Fruit fly (Drosophila melanogaster) ovary, adult (tissue): ENCODE results near the gene CG4998.

Experiments used
- CG17801 ChIP-seq: fragments of 200-800 bp; optimal IDR thresholded peaks from 2 replicates; lab custom pipeline; 2019; ENCODE audit warnings: missing biosample characterization, mild to moderate bottlenecking, missing genetic modification characterization, moderate library complexity; ENCODE audit not compliant: partially characterized antibody

CG4998 gene

DNA sequence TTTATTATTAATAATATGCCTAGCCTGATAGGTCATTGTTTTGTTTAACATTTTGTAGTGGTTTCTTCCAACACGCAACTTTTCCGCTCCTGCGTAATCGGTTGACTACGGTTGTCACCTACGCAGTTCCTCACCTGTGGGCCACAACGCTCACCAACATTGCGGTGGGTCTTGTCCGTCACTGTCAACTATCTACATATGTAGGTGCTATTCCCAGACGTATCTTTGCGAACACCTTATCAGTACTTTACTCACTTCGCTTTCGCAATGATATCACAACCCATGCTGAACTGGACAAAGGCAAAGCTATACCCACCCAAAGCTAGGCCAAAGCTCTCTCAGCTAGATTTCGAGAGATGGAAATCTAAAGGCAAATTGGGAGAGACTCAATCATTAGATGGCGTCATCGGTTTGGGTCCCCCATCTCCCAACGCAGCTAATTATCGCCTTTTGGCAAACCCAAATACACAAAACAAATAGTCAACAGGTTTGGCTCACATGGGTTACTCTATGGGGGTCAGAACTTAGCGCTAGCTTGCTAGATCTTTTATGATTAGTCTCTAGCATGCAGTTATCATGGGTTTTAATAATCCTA lies 17.5 kb downstream of the CG4998 start:
- TF ChIP-seq CG17801 (GFP tag; lab: Kevin White, UChicago), result no peak

DNA sequence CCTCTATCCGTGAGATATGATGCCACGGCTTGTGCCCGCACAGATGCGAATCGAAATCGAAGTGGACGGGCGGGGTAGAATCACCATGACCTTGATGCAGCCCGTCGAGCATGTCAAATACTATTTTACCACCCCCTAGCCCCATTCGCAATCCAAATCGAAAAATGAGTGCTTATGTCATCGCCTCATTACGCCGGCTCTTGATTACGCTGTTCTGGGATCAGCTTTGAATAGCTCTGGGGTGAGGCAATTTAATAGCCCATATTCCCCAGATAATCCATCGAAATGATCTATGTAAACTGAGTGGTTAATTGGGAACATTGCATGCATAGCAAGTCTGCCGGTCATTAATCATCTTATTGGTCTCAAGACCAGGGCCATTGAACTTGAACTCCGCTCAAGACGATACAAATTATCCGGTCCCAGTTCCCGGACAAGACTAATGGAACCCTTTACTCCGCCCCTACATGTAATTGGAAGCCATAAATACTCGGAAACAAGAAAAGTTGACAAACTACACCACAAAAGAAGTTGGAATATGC lies 18.5 kb downstream of the CG4998 start:
- no peak for TF ChIP-seq CG17801 (GFP tag; lab: Kevin White, UChicago)

DNA sequence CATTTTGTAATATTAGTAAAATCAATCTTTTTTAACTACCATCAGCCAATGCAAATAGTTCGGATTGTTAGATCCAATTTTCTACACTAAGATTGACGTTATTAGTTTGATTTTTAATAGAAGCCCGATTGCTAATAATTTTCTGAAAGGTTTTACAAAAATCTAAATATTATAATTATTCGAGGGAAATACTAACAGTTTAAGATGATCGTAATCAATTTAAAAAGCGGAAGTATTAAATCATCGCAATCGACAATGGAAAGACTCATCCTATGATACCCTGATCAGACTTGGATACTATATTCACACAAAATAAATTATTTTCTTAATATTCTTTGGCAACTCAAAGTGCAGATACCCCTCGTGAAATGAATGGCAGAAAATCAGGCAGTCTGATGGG lies 19.1 kb downstream of the CG4998 start:
- TF ChIP-seq CG17801 (GFP tag; lab: Kevin White, UChicago), result no peak

DNA sequence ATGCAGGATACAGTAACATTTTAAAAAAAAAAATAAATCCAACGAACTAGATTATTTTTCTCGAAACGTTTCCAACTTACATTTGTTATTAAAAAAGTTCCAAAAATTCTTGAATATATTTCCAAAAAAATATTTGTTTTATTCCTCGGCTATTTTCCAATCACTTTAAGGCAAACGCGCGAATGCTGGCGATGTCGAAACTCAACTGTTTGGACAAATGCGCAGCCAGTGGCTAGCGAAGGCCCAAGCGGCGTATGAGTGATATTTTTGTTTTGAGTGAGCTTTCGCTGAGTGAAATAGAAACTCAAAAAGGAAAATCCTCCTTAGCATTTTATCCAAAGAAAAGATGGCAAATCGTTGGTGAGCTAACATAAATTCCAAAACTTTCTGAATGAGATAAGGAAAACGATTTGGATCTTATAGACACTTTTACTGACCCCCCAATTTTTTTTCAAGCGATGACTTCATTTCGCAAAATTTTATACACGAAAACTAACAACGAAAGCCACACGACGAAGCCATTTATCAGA lies 20.5 kb downstream of the CG4998 start, which contains the start of gene ringer:
Gene ringer (minus strand): TSS at position 210 of the 530 bp plus-strand sequence.
- no peak for TF ChIP-seq CG17801 (GFP tag; lab: Kevin White, UChicago)

DNA sequence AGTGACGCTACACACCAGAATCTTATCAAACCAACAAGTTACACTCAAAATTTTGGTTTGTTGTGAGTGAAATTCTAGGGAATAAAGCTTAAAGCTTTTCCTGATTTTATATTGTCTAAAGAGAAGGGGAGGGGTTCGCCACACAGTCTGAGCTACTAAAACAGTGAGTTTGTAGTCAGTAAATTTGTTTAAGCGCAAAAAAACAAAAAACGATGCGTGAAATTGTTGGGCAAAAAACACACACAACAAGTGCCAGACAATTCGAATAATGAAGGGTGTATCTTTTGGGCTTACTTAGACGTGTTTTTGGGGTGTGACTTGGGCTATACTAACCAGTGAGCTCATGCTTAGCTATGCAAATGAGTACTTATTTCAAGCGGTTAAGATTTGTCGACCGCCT lies 21.0 kb downstream of the CG4998 start:
- TF ChIP-seq CG17801 (GFP tag; lab: Kevin White, UChicago), result no peak

DNA sequence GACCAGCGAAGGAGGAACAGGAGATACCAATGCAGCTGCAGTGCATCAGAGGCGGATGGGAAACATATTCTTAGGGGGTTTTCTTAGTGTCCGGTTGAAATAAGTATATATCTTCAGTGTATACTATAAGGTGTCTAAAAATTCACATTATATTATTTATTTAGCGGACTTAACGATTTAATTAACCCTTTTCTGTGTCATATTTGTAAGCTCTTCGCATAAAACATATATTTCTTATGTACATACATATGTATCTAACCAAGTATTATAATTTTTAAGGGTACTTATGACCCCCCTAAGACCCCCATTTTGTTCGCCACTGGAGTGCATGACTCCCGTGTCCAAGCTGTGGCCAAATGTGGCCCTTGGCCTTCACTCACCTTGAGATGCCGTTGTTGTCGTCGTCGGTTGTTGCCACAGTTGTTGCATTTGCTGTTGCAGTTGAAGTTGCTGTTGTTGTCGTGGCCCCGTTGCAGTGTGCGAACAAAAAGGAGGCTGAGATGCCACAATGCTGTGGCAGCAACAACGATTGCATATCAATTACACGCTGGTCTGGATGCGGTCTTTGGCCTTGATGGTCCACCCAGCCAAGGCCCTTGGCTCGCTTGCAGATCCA lies 22.5 kb downstream of the CG4998 start:
- TF ChIP-seq CG17801 (GFP tag; lab: Kevin White, UChicago), result no peak

DNA sequence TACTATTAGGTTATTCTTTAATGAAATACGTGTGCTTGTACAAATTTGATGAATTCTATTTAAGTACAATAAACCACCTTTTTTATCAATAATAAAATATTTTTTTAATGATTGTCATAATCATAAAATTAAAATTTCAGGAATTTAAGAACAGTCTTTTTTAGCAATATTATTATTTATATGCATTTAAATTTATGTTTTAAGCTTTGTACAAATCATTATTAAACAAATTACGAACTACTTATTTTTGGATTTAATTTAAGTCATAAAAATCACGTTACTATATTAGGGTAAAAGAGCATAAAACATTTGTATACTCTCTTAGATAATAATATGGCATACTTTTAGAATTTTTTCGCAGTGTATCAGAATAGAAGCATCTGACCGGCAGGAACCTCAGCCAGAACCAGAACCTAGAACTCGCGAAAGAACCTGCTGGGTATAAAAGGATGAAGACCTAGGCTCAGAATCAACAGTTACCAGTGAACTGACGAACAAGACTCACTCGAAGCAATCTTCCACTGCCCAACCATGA lies 23.4 kb downstream of the CG4998 start, which contains the start of gene Cpr72Ea:
Gene Cpr72Ea (plus strand): TSS at position 485 of the 535 bp plus-strand sequence.
- TF ChIP-seq CG17801 (GFP tag; lab: Kevin White, UChicago), result no peak

DNA sequence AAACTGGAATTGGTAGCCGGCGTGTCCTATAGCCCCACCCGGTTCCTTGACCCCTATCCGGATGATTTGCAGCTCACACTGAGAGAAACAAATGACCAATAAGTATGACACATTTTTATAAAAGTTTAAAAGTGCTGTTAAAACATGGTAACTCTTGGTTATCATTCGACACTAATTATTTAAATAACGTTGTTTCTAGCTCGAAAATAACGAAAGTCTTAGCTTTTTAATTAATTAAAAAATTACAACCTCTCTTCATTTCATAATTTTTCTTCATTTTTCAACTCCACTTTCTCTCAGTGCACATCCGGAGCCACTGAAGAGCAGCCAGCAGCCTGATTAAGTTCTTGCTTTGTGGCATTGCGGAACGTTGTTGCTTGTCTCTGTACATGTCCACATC lies 25.4 kb downstream of the CG4998 start:
- TF ChIP-seq CG17801 (GFP tag; lab: Kevin White, UChicago), result no peak

DNA sequence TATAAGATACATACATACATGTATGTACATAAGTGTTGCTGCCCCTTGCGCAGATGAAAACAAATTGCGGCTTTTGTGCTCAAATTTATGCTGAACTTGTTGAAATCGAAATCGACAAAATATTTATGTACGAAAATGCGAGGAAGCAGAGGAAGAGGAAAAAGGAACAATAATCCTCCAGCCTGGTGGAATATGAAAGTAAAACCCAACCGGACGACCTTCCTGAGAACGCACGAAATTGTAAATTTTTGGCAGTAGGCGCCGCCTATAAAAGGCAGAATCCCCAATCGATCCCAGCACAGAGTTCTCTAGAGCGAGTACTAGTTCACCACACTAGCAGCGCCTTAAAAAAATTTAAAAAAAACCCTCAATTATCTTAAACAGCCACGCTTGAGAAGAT lies 25.8 kb downstream of the CG4998 start, which contains the start of gene Cpr72Eb:
Gene Cpr72Eb (plus strand): TSS at position 301 of the 400 bp plus-strand sequence.
- TF ChIP-seq CG17801 (GFP tag; lab: Kevin White, UChicago), result no peak

DNA sequence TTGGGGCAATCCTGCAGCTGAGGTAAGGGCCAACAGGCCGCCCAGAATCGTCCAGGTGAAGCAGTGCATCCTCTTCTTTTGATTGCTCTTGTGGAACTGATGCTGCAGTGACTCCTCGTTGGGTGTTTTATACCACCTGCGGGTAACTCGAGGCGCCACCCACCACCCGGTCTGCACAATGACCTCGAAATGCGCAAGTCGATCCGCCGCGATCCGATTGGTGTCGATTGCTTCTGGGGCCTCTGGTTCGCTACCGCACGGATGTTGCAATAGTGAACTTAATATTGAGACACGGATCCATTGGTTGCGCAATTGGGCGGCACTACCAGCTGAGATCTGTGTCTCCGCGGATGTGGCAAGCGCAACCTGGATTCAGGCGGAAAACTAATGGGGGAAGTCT lies 28.4 kb downstream of the CG4998 start, which contains the start of gene Cpr72Ec:
Gene Cpr72Ec (minus strand): TSS at position 101 of the 400 bp plus-strand sequence.
- no peak for TF ChIP-seq CG17801 (GFP tag; lab: Kevin White, UChicago)

DNA sequence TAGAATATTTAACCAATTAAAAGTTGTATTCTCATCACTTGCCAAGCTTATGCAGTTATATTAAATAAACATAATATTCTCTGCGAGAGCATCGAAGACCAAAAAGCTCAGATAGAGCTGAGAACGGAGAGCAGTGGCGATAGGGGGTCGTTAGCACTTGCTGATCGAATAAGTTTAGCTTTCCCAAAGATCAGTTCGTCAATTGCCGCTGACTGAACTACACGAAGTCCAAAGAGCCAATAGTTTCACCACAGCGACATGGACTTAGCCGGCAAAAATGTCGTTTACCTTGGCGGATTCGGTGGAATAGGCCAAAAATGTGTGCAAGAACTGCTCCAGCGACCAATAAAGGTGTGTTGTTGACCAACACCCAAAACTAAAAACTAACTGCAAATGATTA lies 29.4 kb downstream of the CG4998 start, which contains the start of gene CG4842:
Gene CG4842 (plus strand): TSS at position 191 of the 400 bp plus-strand sequence.
- TF ChIP-seq CG17801 (GFP tag; lab: Kevin White, UChicago), result no peak

DNA sequence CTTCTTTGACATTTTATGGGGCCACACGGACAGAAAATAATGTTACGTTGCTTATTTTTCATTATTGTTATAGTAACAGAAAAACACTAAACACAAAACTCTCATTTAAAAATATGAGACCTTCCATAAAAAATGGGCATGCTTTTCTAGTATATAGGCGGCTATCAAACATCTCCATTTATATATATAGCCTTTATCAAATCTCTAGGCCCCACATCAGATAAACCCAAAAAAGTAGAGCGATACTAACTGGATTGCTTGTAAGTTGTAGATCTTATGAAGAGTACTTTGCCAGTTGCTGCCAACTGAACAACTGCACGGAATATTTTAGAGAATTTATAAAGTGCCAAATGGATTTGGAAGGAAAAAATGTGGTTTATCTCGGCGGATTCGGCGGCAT lies 30.7 kb downstream of the CG4998 start, which contains the start of gene CG18814:
Gene CG18814 (plus strand): TSS at position 301 of the 400 bp plus-strand sequence.
- TF ChIP-seq CG17801 (GFP tag; lab: Kevin White, UChicago), result no peak

DNA sequence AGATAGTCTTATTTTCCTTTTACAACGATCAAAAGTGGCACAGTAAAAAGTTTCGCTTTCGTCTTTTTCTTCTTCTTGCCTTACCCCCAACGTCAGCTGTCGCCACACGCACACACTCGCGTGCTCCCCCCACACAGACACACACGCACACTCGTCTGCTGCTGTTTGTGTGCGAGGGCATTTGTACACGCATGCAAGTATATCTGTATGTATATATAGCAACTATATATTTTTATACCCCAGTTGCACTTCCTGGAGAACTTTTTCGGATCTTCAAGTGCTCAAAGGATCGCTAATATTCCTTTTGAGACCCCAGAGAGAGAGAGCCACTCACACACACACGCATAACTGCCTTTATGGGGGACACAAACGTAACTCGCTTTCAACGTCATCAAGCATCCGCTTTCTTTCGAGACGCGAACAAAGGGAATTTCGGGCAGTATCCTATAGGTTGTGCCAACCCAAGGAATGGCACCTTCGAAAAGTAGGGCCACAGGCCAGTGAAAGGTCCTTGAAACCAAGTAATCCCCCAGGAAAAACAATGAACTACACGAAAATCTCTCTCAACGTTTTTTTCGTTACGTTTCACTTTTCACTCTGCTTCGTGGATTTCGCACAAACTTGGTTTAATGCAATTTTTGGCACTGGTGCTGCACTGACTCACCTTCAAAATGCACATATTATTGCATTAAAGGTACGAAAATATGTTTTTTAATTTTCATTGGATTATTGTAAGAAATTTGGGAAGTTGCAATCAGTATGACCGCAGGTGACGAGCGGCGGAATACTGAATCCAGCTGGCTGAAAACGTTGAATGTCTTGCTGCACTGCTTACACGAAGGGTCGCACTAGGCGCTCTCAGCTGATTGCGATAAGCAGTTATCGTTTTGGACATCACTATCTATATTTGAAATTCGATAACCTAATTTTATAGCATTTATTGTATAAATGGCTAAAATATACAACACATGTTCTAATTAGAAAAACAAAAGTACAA lies 39.3 kb downstream of the CG4998 start, which contains the start of gene roq:
Gene roq (minus strand): TSS at position 799 of the 997 bp plus-strand sequence.
- TF ChIP-seq CG17801 (GFP tag; lab: Kevin White, UChicago), result peak; percentile 21

DNA sequence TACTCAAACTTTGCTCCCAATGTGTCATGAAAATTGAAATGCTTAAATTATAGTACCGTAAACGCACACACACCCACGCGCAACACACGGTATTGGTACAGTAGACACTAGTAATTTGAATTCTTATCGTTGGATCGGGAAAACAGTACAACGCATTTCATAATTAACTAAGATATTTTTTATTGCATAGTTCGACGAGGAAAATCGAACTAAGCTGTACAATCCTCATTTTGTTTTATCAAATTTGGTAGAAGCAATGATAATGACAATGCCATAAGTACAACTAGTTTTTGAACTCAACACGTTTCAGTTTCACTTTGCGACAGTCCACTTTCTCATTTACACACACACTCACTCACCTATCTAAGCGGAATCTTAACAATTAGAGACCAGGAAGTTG lies 42.0 kb downstream of the CG4998 start:
- TF ChIP-seq CG17801 (GFP tag; lab: Kevin White, UChicago), result peak; percentile 74
